Worm (Caenorhabditis elegans): Measurements from ENCODE around the gene F41B4.1.

DNA sequence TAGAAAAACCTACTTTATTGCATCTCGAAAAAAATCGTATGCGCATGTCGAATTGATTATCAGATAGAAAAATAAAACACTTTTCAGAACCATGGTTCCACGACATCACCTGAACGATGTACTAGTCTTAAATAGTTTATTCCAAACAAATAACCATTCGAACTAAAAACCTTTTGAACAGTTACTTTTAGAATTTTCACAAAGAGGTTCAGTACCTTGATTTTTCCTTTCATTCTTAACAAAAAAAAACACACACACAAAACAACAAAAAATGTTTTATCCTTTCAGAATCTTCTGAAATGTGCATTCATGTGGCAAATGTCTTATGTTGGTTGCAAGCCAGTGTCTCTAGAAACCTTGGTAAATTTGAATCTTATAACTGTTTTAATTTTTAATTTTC, 49.1 kb upstream of the F41B4.1 start, which contains the start of gene F41C6.4:
- no peak for TF ChIP-seq pha-4 (GFP tag; IDR thresholded peaks at IDR 0.05)
- TF ChIP-seq pha-4 (tag; optimal IDR thresholded peaks at IDR 0.05): no peak
- no peak for TF ChIP-seq ceh-28 (tag; optimal IDR thresholded peaks at IDR 0.05)
- no peak for TF ChIP-seq D1046.2 (GFP tag; IDR thresholded peaks at IDR 0.05)
- no peak for TF ChIP-seq ceh-82 (tag; optimal IDR thresholded peaks at IDR 0.05)
- no peak for TF ChIP-seq snpc-4 (tag; optimal IDR thresholded peaks at IDR 0.05)
- TF ChIP-seq mdl-1 (tag; optimal IDR thresholded peaks at IDR 0.05): no peak
- TF ChIP-seq lsy-2 (tag; optimal IDR thresholded peaks at IDR 0.05): no peak
